Worm (Caenorhabditis elegans) whole organism, L2 larva: Measurements from ENCODE around the gene ldh-1.

ENCODE experiments used
- C34F6.9 ChIP-seq: fragments of 150-350 bp; optimal IDR thresholded peaks from 2 replicates; lab custom pipeline; 2014; ENCODE audit warnings: missing biosample characterization, missing genetic modification characterization
- F13H6.1 ChIP-seq: sonication (generic microtip); optimal IDR thresholded peaks from 2 replicates; lab custom pipeline; 2016; ENCODE audit warnings: missing genetic modification characterization, missing compliant biosample characterization
- Y55F3AM.14 ChIP-seq: fragments of 200-800 bp; sonication (Bioruptor generic); optimal IDR thresholded peaks from 2 replicates; lab custom pipeline; 2018; ENCODE audit warnings: mild to moderate bottlenecking, missing genetic modification characterization, missing compliant biosample characterization
- ama-1 ChIP-seq: fragments of 150-350 bp; optimal IDR thresholded peaks from 2 replicates; lab custom pipeline; 2018; ENCODE audit warnings: inconsistent platforms
- blmp-1 ChIP-seq: sonication (generic microtip); optimal IDR thresholded peaks from 2 replicates; lab custom pipeline; 2017; ENCODE audit warnings: missing genetic modification characterization, mild to moderate bottlenecking, missing compliant biosample characterization, antibody characterized with exemption, moderate library complexity; ENCODE audit not compliant: insufficient read depth
- ceh-16 ChIP-seq: fragments of 150-350 bp; optimal IDR thresholded peaks from 2 replicates; lab custom pipeline; 2014; ENCODE audit warnings: missing biosample characterization, missing genetic modification characterization
- ceh-82 ChIP-seq: fragments of 150-350 bp; optimal IDR thresholded peaks from 2 replicates; lab custom pipeline; 2014; ENCODE audit warnings: missing biosample characterization, missing genetic modification characterization
- crh-2 ChIP-seq: sonication (generic microtip); optimal IDR thresholded peaks from 2 replicates; lab custom pipeline; 2017; ENCODE audit warnings: missing biosample characterization, missing genetic modification characterization
- dmd-4 ChIP-seq: sonication (generic microtip); optimal IDR thresholded peaks from 2 replicates; lab custom pipeline; 2017; ENCODE audit warnings: missing biosample characterization, missing genetic modification characterization
- egl-27 ChIP-seq: sonication (generic microtip); optimal IDR thresholded peaks from 3 replicates; lab custom pipeline; 2017; ENCODE audit warnings: missing biosample characterization, missing genetic modification reagents, missing genetic modification characterization
- elt-3 ChIP-seq: sonication (generic microtip); optimal IDR thresholded peaks from 2 replicates; lab custom pipeline; 2017; ENCODE audit warnings: missing biosample characterization, missing genetic modification characterization
- fos-1 ChIP-seq: fragments of 150-350 bp; optimal IDR thresholded peaks from 2 replicates; lab custom pipeline; 2014; ENCODE audit warnings: missing biosample characterization, missing genetic modification characterization
- lin-11 ChIP-seq: fragments of 150-350 bp; sonication (generic microtip); optimal IDR thresholded peaks from 2 replicates; lab custom pipeline; 2014; ENCODE audit warnings: missing biosample characterization, missing genetic modification characterization, inconsistent platforms, mixed read lengths
- lin-13 ChIP-seq: fragments of 150-350 bp; optimal IDR thresholded peaks from 2 replicates; lab custom pipeline; 2014; ENCODE audit warnings: missing biosample characterization, missing genetic modification reagents, missing genetic modification characterization
- lin-39 ChIP-seq: fragments of 150-350 bp; optimal IDR thresholded peaks from 2 replicates; lab custom pipeline; 2014; ENCODE audit warnings: missing biosample characterization, missing genetic modification reagents, missing genetic modification characterization
- lsy-2 ChIP-seq, 2 experiments: fragments of 150-350 bp in 1 of 2; sonication (generic microtip) in 1 of 2; optimal IDR thresholded peaks; 2 replicates each; lab custom pipeline; 2014 to 2017; ENCODE audit warnings: missing biosample characterization in 2 of 2, missing genetic modification characterization in 2 of 2
- mab-5 ChIP-seq: fragments of 150-350 bp; optimal IDR thresholded peaks from 2 replicates; lab custom pipeline; 2014; ENCODE audit warnings: missing biosample characterization, missing genetic modification characterization
- mdl-1 ChIP-seq, 2 experiments: fragments of 150-350 bp in 1 of 2; sonication (generic microtip) in 1 of 2; optimal IDR thresholded peaks; 2 replicates each; lab custom pipeline; 2017; ENCODE audit warnings: missing biosample characterization in 2 of 2, missing genetic modification characterization in 2 of 2
- nhr-10 ChIP-seq: sonication (generic microtip); optimal IDR thresholded peaks from 2 replicates; lab custom pipeline; 2017; ENCODE audit warnings: missing biosample characterization, missing genetic modification characterization
- nhr-11 ChIP-seq: fragments of 150-350 bp; optimal IDR thresholded peaks from 2 replicates; lab custom pipeline; 2014; ENCODE audit warnings: missing biosample characterization, missing genetic modification characterization
- nhr-129 ChIP-seq: fragments of 150-350 bp; optimal IDR thresholded peaks from 2 replicates; lab custom pipeline; 2014; ENCODE audit warnings: missing biosample characterization, missing genetic modification characterization
- nhr-21 ChIP-seq: fragments of 150-350 bp; optimal IDR thresholded peaks from 2 replicates; lab custom pipeline; 2014; ENCODE audit warnings: missing biosample characterization, missing genetic modification characterization
- nhr-23 ChIP-seq: fragments of 150-350 bp; optimal IDR thresholded peaks from 2 replicates; lab custom pipeline; 2014; ENCODE audit warnings: missing biosample characterization, missing genetic modification reagents, missing genetic modification characterization
- nhr-237 ChIP-seq: fragments of 150-350 bp; optimal IDR thresholded peaks from 2 replicates; lab custom pipeline; 2014; ENCODE audit warnings: missing biosample characterization, missing genetic modification characterization
- nhr-25 ChIP-seq: fragments of 150-350 bp; sonication (generic microtip); optimal IDR thresholded peaks from 3 replicates; lab custom pipeline; 2014; ENCODE audit warnings: missing biosample characterization, missing genetic modification characterization
- nhr-6 ChIP-seq: fragments of 150-350 bp; optimal IDR thresholded peaks from 2 replicates; lab custom pipeline; 2014; ENCODE audit warnings: missing biosample characterization, missing genetic modification characterization
- peb-1 ChIP-seq: fragments of 150-350 bp; optimal IDR thresholded peaks from 2 replicates; lab custom pipeline; 2014; ENCODE audit warnings: missing biosample characterization, missing genetic modification characterization
- sem-4 ChIP-seq: fragments of 150-350 bp; optimal IDR thresholded peaks from 2 replicates; lab custom pipeline; 2014; ENCODE audit warnings: missing biosample characterization, missing genetic modification reagents, missing genetic modification characterization
- skn-1 ChIP-seq: sonication (generic microtip); optimal IDR thresholded peaks from 2 replicates; lab custom pipeline; 2017; ENCODE audit warnings: missing biosample characterization, missing genetic modification characterization
- sma-3 ChIP-seq: sonication (generic microtip); optimal IDR thresholded peaks from 2 replicates; lab custom pipeline; 2016; ENCODE audit warnings: missing genetic modification reagents, missing genetic modification characterization, missing compliant biosample characterization
- sma-9 ChIP-seq, 2 experiments: fragments of 150-350 bp in 1 of 2; sonication (generic microtip) in 1 of 2; optimal IDR thresholded peaks; 2 replicates each; lab custom pipeline; 2014 to 2016; ENCODE audit warnings: missing genetic modification characterization in 2 of 2, mild to moderate bottlenecking in 1 of 2, missing biosample characterization in 1 of 2, missing compliant biosample characterization in 1 of 2, missing genetic modification reagents in 1 of 2, moderate library complexity in 1 of 2
- unc-39 ChIP-seq: fragments of 150-350 bp; optimal IDR thresholded peaks from 2 replicates; lab custom pipeline; 2014; ENCODE audit warnings: missing biosample characterization, missing genetic modification characterization
- unc-55 ChIP-seq: fragments of 150-350 bp; sonication (generic microtip); optimal IDR thresholded peaks from 3 replicates; lab custom pipeline; 2014; ENCODE audit warnings: missing biosample characterization, missing genetic modification reagents, missing genetic modification characterization
- unc-62 ChIP-seq: fragments of 150-350 bp; optimal IDR thresholded peaks from 2 replicates; lab custom pipeline; 2014; ENCODE audit warnings: missing biosample characterization, missing genetic modification reagents, missing genetic modification characterization
- zag-1 ChIP-seq: fragments of 150-350 bp; optimal IDR thresholded peaks from 2 replicates; lab custom pipeline; 2014; ENCODE audit warnings: missing biosample characterization, missing genetic modification characterization
- ztf-1 ChIP-seq: fragments of 200-800 bp; sonication (Bioruptor generic); conservative IDR thresholded peaks from 2 replicates; pipeline ENCODE4 v1.3.6; 2022; ENCODE audit warnings: missing genetic modification characterization, missing compliant biosample characterization
- ztf-4 ChIP-seq: fragments of 150-350 bp; optimal IDR thresholded peaks from 2 replicates; lab custom pipeline; 2014; ENCODE audit warnings: missing biosample characterization, missing genetic modification characterization

ldh-1 gene

ce11 chrII:11721604-11722003, 2.4 kb upstream of the ldh-1 start:
- TF ChIP-seq lsy-2 (tag; optimal IDR thresholded peaks at IDR 0.05; lab: Kevin White, UChicago) (no peak), skn-1 (no peak), lin-39 (tag; lab: Kevin White, UChicago) (no peak), ceh-16 (tag; lab: Kevin White, UChicago) (no peak), ama-1 (lab: Kevin White, UChicago) (no peak), unc-55 (GFP tag; lab: Kevin White, UChicago) (no peak), F13H6.1 (tag; lab: Kevin White, UChicago) (no peak), ceh-82 (tag; lab: Kevin White, UChicago) (no peak), ztf-1 (GFP tag; lab: Robert Waterston, UW) (no peak), nhr-23 (tag; lab: Kevin White, UChicago) (no peak), C34F6.9 (no peak), blmp-1 (tag; lab: Kevin White, UChicago) (no peak), Y55F3AM.14 (GFP tag; lab: Kevin White, UChicago) (no peak), nhr-237 (no peak)

- no peak for TF ChIP-seq nhr-11
- TF ChIP-seq lsy-2 (tag; optimal IDR thresholded peaks at IDR 0.05; lab: Kevin White, UChicago): peak in 1 of 2 experiments; percentile 23
- no peak for TF ChIP-seq unc-39 (tag; lab: Kevin White, UChicago)
- no peak for TF ChIP-seq sma-3 (GFP tag; lab: Kevin White, UChicago)
- no peak for TF ChIP-seq unc-55 (GFP tag; lab: Kevin White, UChicago)
- no peak for TF ChIP-seq nhr-10 (tag; lab: Kevin White, UChicago)
- no peak for TF ChIP-seq dmd-4 (tag; lab: Kevin White, UChicago)
- TF ChIP-seq mdl-1 (tag; optimal IDR thresholded peaks at IDR 0.05; lab: Kevin White, UChicago): no peak
- peak; percentile 40 for TF ChIP-seq C34F6.9
- TF ChIP-seq nhr-21 (tag; lab: Kevin White, UChicago): no peak
- peak; percentile 7 for TF ChIP-seq lin-11
- TF ChIP-seq nhr-25 (tag; lab: Kevin White, UChicago): no peak
- no peak for TF ChIP-seq ztf-4 (tag; lab: Kevin White, UChicago)
Observed at ce11 chrII:11722164-11722563, 1.8 kb upstream of the ldh-1 start.

- TF ChIP-seq zag-1 (tag; lab: Kevin White, UChicago) (peak; percentile 55), unc-39 (tag; lab: Kevin White, UChicago) (no peak), unc-62 (GFP tag; lab: Kevin White, UChicago) (no peak), F13H6.1 (tag; lab: Kevin White, UChicago) (peak; percentile 39), nhr-23 (tag; lab: Kevin White, UChicago) (no peak), ztf-1 (GFP tag; lab: Robert Waterston, UW) (no peak), nhr-129 (peak; percentile 42), ceh-82 (tag; lab: Kevin White, UChicago) (no peak), ceh-16 (tag; lab: Kevin White, UChicago) (no peak), fos-1 (peak; percentile 10), ztf-4 (tag; lab: Kevin White, UChicago) (no peak), mab-5 (tag; lab: Kevin White, UChicago) (peak; percentile 18), sem-4 (peak; percentile 65), crh-2 (tag; lab: Kevin White, UChicago) (peak; percentile 64), elt-3 (no peak), lin-11 (no peak), nhr-6 (tag; lab: Kevin White, UChicago) (peak; percentile 26), egl-27 (tag; lab: Kevin White, UChicago) (peak; percentile 41), nhr-237 (no peak), nhr-21 (tag; lab: Kevin White, UChicago) (no peak), lin-13 (GFP tag; lab: Kevin White, UChicago) (peak; percentile 3), mdl-1 (tag; optimal IDR thresholded peaks at IDR 0.05; lab: Kevin White, UChicago) (peak; percentile 4 to 13), C34F6.9 (peak; percentile 80), lin-39 (tag; lab: Kevin White, UChicago) (no peak), nhr-25 (tag; lab: Kevin White, UChicago) (peak; percentile 52), sma-9 (GFP tag; optimal IDR thresholded peaks at IDR 0.05; lab: Kevin White, UChicago) (peak; percentile 48), sma-9 (tag; optimal IDR thresholded peaks at IDR 0.05; lab: Kevin White, UChicago) (no peak), nhr-11 (no peak), lsy-2 (tag; optimal IDR thresholded peaks at IDR 0.05; lab: Kevin White, UChicago) (peak in 1 of 2 experiments; percentile 65), unc-55 (GFP tag; lab: Kevin White, UChicago) (peak; percentile 1), blmp-1 (tag; lab: Kevin White, UChicago) (peak; percentile 8), peb-1 (tag; lab: Kevin White, UChicago) (no peak)
Observed at ce11 chrII:11724362-11724761, 358 bp downstream of the ldh-1 start.
